Fruit fly (Drosophila melanogaster) whole organism: Measurements from ENCODE around the gene CG16978.

Experiments used
- CG8478 ChIP-seq: fragments of >200 bp; optimal IDR thresholded peaks from 2 replicates; lab custom pipeline; 2018; ENCODE audit warnings: inconsistent platforms
- Dll ChIP-seq: fragments of >200 bp; optimal IDR thresholded peaks from 2 replicates; lab custom pipeline; 2017
- EcR ChIP-seq, 2 experiments: fragments of >200 bp; optimal IDR thresholded peaks; 2 replicates each; lab custom pipeline; 2017; ENCODE audit warnings: missing biosample characterization in 2 of 2, missing genetic modification characterization in 2 of 2, missing genetic modification reagents in 2 of 2
- pan ChIP-seq: fragments of >200 bp; optimal IDR thresholded peaks from 2 replicates; lab custom pipeline; 2017
- psq ChIP-seq: fragments of >200 bp; optimal IDR thresholded peaks from 2 replicates; lab custom pipeline; 2017
- usp ChIP-seq: fragments of >200 bp; optimal IDR thresholded peaks from 2 replicates; lab custom pipeline; 2017; ENCODE audit warnings: missing biosample characterization, missing genetic modification characterization, mixed read lengths

CG16978 gene

dm6 chr2L:13143522-13143921 is at the start of gene CG16978:
CG16978 (minus strand) TSS chr2L:13143622.
- no peak for TF ChIP-seq EcR (GFP tag; optimal IDR thresholded peaks at IDR 0.05; lab: Kevin White, UChicago)
- no peak for TF ChIP-seq usp (GFP tag; lab: Kevin White, UChicago)
- no peak for TF ChIP-seq CG8478 (lab: Kevin White, UChicago)
- TF ChIP-seq Dll, result no peak
- TF ChIP-seq pan (lab: Kevin White, UChicago), result no peak
- no peak for TF ChIP-seq psq (lab: Kevin White, UChicago)

dm6 chr2L:13191894-13192293 is 48.5 kb upstream of the CG16978 start, which contains the start of the genes CG16974 and Edem2:
CG16974 (minus strand) TSS chr2L:13191979.
Edem2 (plus strand) TSS chr2L:13192201.
- no peak for TF ChIP-seq psq (lab: Kevin White, UChicago)
- TF ChIP-seq usp (GFP tag; lab: Kevin White, UChicago), result no peak
- TF ChIP-seq pan (lab: Kevin White, UChicago), result no peak
- no peak for TF ChIP-seq Dll
- no peak for TF ChIP-seq EcR (GFP tag; optimal IDR thresholded peaks at IDR 0.05; lab: Kevin White, UChicago)
- no peak for TF ChIP-seq CG8478 (lab: Kevin White, UChicago)

dm6 chr2L:13191052-13191678 is 47.7 kb upstream of the CG16978 start:
- no peak for TF ChIP-seq pan (lab: Kevin White, UChicago)
- no peak for TF ChIP-seq usp (GFP tag; lab: Kevin White, UChicago)
- no peak for TF ChIP-seq EcR (GFP tag; optimal IDR thresholded peaks at IDR 0.05; lab: Kevin White, UChicago)
- TF ChIP-seq psq (lab: Kevin White, UChicago), result no peak
- no peak for TF ChIP-seq Dll
- no peak for TF ChIP-seq CG8478 (lab: Kevin White, UChicago)

dm6 chr2L:13190534-13190933 is 47.1 kb upstream of the CG16978 start:
- TF ChIP-seq EcR (GFP tag; optimal IDR thresholded peaks at IDR 0.05; lab: Kevin White, UChicago) (no peak), Dll (no peak), usp (GFP tag; lab: Kevin White, UChicago) (no peak), pan (lab: Kevin White, UChicago) (no peak), psq (lab: Kevin White, UChicago) (no peak), CG8478 (lab: Kevin White, UChicago) (no peak)

- TF ChIP-seq usp (GFP tag; lab: Kevin White, UChicago) (no peak), pan (lab: Kevin White, UChicago) (no peak), EcR (GFP tag; optimal IDR thresholded peaks at IDR 0.05; lab: Kevin White, UChicago) (no peak), CG8478 (lab: Kevin White, UChicago) (no peak), Dll (no peak), psq (lab: Kevin White, UChicago) (no peak)
Measured at dm6 chr2L:13183150-13183549, 39.7 kb upstream of the CG16978 start, which contains the start of gene Rsph1. Rsph1 (plus strand) TSS chr2L:13183450.

dm6 chr2L:13182415-13182814 is 39.0 kb upstream of the CG16978 start, which contains the start of gene Mgat3:
Mgat3 (minus strand) TSS chr2L:13182596.
- no peak for TF ChIP-seq pan (lab: Kevin White, UChicago)

- TF ChIP-seq Dll (no peak), psq (lab: Kevin White, UChicago) (no peak), usp (GFP tag; lab: Kevin White, UChicago) (no peak), CG8478 (lab: Kevin White, UChicago) (no peak), EcR (GFP tag; optimal IDR thresholded peaks at IDR 0.05; lab: Kevin White, UChicago) (no peak), pan (lab: Kevin White, UChicago) (no peak)
Measured at dm6 chr2L:13179095-13179494, 35.7 kb upstream of the CG16978 start, which contains the start of gene Alg7. Alg7 (plus strand) TSS chr2L:13179247.

- TF ChIP-seq pan (lab: Kevin White, UChicago) (no peak), psq (lab: Kevin White, UChicago) (no peak), usp (GFP tag; lab: Kevin White, UChicago) (no peak), EcR (GFP tag; optimal IDR thresholded peaks at IDR 0.05; lab: Kevin White, UChicago) (no peak), Dll (no peak), CG8478 (lab: Kevin White, UChicago) (no peak)
Measured at dm6 chr2L:13176701-13177249, 33.4 kb upstream of the CG16978 start, which contains the start of the genes Sfmbt and CG5439. Sfmbt (minus strand) TSS chr2L:13176785. CG5439 (plus strand) TSS chr2L:13177150.

dm6 chr2L:13176123-13176522 is 32.7 kb upstream of the CG16978 start, which contains the start of gene CG43925:
CG43925 (plus strand) TSS chr2L:13176423.
- no peak for TF ChIP-seq CG8478 (lab: Kevin White, UChicago)
- no peak for TF ChIP-seq EcR (GFP tag; optimal IDR thresholded peaks at IDR 0.05; lab: Kevin White, UChicago)
- no peak for TF ChIP-seq psq (lab: Kevin White, UChicago)
- TF ChIP-seq pan (lab: Kevin White, UChicago), result no peak
- TF ChIP-seq usp (GFP tag; lab: Kevin White, UChicago), result no peak
- no peak for TF ChIP-seq Dll

dm6 chr2L:13165802-13166347 is 22.5 kb upstream of the CG16978 start, which contains the start of gene DnaJ-H:
DnaJ-H (minus strand) TSS chr2L:13166072.
- TF ChIP-seq EcR (GFP tag; optimal IDR thresholded peaks at IDR 0.05; lab: Kevin White, UChicago) (no peak), psq (lab: Kevin White, UChicago) (peak; percentile 30), usp (GFP tag; lab: Kevin White, UChicago) (no peak), pan (lab: Kevin White, UChicago) (no peak), Dll (no peak), CG8478 (lab: Kevin White, UChicago) (no peak)
